Worm (Caenorhabditis elegans): ENCODE results near the gene C15B12.4.

DNA sequence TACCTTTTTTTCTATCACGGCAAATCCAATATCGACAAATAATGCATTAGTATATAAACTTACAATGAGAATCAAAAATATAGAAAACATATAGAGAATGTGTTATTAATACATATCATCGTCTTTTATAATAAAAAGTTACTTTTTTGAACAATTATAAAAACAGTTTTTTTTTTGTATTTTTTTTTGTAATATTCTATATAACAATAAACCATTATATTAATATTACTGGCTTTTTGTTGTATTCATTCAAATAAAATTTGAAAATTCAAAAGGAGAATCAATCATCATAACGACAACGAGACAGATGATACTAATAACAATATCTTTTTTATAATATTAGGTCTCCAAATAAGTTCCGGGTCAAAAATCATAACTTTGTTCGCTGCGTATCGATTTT is 36.0 kb downstream of the C15B12.4 start, which contains the start of gene K10C2.8:
- TF ChIP-seq nfya-1 (tag; optimal IDR thresholded peaks at IDR 0.05; ENCODE audit: borderline replicate concordance, insufficient read depth) = no peak
- TF ChIP-seq C17E4.6 (GFP tag; IDR thresholded peaks at IDR 0.05) = no peak
- no peak for TF ChIP-seq atf-7 (tag; optimal IDR thresholded peaks at IDR 0.05)
- TF ChIP-seq T26A5.8 (tag; optimal IDR thresholded peaks at IDR 0.05) = no peak
- no peak for TF ChIP-seq nhr-120 (GFP tag; IDR thresholded peaks at IDR 0.05)

Measured in whole organism, young adult.